Worm (Caenorhabditis elegans): Measurements from ENCODE around the gene kqt-3.
"Not testable (repeated sequence)": the region's sequence is repeated elsewhere in the genome, so short reads cannot be mapped to it uniquely, and the experiment has no call there.

ce11 chrII:13658424-13658823 lies 37.7 kb upstream of the kqt-3 start:
- not testable (repeated sequence) for TF ChIP-seq ama-1 (optimal IDR thresholded peaks at IDR 0.05); skn-1 (tag; optimal IDR thresholded peaks at IDR 0.05); ceh-82 (tag; optimal IDR thresholded peaks at IDR 0.05); ztf-11 (tag; optimal IDR thresholded peaks at IDR 0.05); lsy-2 (tag; optimal IDR thresholded peaks at IDR 0.05); daf-19 (GFP tag; conservative IDR thresholded peaks at IDR 0.05)
- peak; percentile 88 for TF ChIP-seq lim-7 (GFP tag; IDR thresholded peaks at IDR 0.05)
